Fruit fly (Drosophila melanogaster): ENCODE results near the gene CG13998.

CG13998 gene

DNA sequence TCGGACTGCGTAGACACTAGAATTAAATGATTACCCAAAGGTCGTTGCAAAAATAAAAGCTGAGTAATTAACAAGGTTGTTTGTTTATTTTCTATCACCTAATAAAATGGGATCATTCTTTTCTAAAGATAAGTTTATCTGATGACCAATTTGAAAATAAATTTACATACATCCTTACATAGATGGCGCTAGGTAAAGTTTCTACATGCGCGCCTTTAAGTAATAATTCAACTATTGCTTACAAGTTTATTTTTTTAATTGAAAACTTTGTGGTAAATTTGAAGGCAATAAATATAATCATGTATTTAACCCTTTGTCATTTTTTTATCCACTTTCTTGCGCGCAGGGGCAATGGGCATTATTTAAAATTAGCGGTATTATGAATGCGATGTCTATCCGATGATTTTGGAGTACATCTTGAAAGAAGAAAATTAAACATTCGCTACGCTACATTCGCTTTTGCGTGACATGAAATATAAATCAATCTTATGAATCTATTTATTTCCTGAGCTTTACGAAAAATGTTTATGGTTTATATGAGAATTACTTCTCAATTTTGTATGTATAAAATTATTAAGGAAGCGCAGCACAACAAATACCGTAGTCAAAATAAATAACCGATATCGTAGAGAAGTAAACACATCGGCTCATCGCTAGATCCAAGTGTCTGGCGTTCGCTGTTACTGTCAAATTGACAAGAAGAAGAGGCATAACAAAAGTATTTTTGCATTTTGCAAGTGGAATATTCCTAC, 7.7 kb downstream of the CG13998 start, which contains the start of gene CG9044 (continued):
- TF ChIP-seq Myb (GFP tag; optimal IDR thresholded peaks at IDR 0.05) (peak; percentile 59), dati (GFP tag; IDR thresholded peaks at IDR 0.05) (no peak), CG10565 (GFP tag; optimal IDR thresholded peaks at IDR 0.05) (no peak), ranshi (GFP tag; IDR thresholded peaks at IDR 0.05) (no peak), HLH4C (GFP tag; IDR thresholded peaks at IDR 0.05; ENCODE audit: partially characterized antibody) (peak; percentile 89), Mrtf (GFP tag; IDR thresholded peaks at IDR 0.05) (no peak), chn (GFP tag; optimal IDR thresholded peaks at IDR 0.05) (peak; percentile 62), D (optimal IDR thresholded peaks at IDR 0.05) (no peak), D (GFP tag; optimal IDR thresholded peaks at IDR 0.05) (peak; percentile 34), zen (tag; optimal IDR thresholded peaks at IDR 0.05) (peak; percentile 36), CG18476 (GFP tag; optimal IDR thresholded peaks at IDR 0.05) (peak; percentile 50), CG1647 (GFP tag; optimal IDR thresholded peaks at IDR 0.05) (peak; percentile 68), CG6854 (GFP tag; optimal IDR thresholded peaks at IDR 0.05) (no peak), CG8478 (optimal IDR thresholded peaks at IDR 0.05) (no peak), CG8089 (GFP tag; optimal IDR thresholded peaks at IDR 0.05) (peak; percentile 33), CG2889 (GFP tag; IDR thresholded peaks at IDR 0.05) (0 out of 3 replicates have a peak, but pooled peaks have one; percentile 9), hbn (GFP tag; IDR thresholded peaks at IDR 0.05; ENCODE audit: partially characterized antibody) (peak; percentile 86), lmd (GFP tag; IDR thresholded peaks at IDR 0.05) (peak; percentile 59; the same call in 1 of the 2 replicates), CG42726 (GFP tag; IDR thresholded peaks at IDR 0.05; ENCODE audit: partially characterized antibody) (peak; percentile 77), HmgZ (tag; optimal IDR thresholded peaks at IDR 0.05) (peak; percentile 66), CG1233 (GFP tag; optimal IDR thresholded peaks at IDR 0.05) (peak; percentile 39), otp (GFP tag; IDR thresholded peaks at IDR 0.05) (no peak), CG17385 (GFP tag; optimal IDR thresholded peaks at IDR 0.05) (peak; percentile 97), CG3281 (GFP tag; optimal IDR thresholded peaks at IDR 0.05) (no peak), zen2 (GFP tag; IDR thresholded peaks at IDR 0.05; ENCODE audit: partially characterized antibody) (peak; percentile 68; the same call in 2 of the 3 replicates), amos (GFP tag; IDR thresholded peaks at IDR 0.05; ENCODE audit: partially characterized antibody) (peak; percentile 89), CG17912 (GFP tag; optimal IDR thresholded peaks at IDR 0.05) (peak; percentile 2), lab (GFP tag; optimal IDR thresholded peaks at IDR 0.05) (no peak), vnd (GFP tag; IDR thresholded peaks at IDR 0.05; ENCODE audit: partially characterized antibody) (peak; percentile 93), CG9817 (tag; optimal IDR thresholded peaks at IDR 0.05) (peak; percentile 57), kni (GFP tag; optimal IDR thresholded peaks at IDR 0.05) (no peak), CG12071 (GFP tag; optimal IDR thresholded peaks at IDR 0.05) (no peak), fd102C (GFP tag; optimal IDR thresholded peaks at IDR 0.05) (no peak), schlank (tag; optimal IDR thresholded peaks at IDR 0.05) (no peak), nerfin-1 (tag; optimal IDR thresholded peaks at IDR 0.05) (no peak), trem (tag; optimal IDR thresholded peaks at IDR 0.05) (peak; percentile 17), CG6791 (GFP tag; IDR thresholded peaks at IDR 0.05; ENCODE audit: partially characterized antibody) (peak; percentile 88), caup (GFP tag; optimal IDR thresholded peaks at IDR 0.05; ENCODE audit: severe bottlenecking) (no peak), CG18262 (tag; optimal IDR thresholded peaks at IDR 0.05) (no peak), Dref (GFP tag; IDR thresholded peaks at IDR 0.05) (no peak; the same call in none of the 2 replicates), Dad (GFP tag; optimal IDR thresholded peaks at IDR 0.05) (peak; percentile 59), CG11456 (GFP tag; IDR thresholded peaks at IDR 0.05) (0 out of 3 replicates have a peak, but pooled peaks have one; percentile 33), BtbVII (GFP tag; optimal IDR thresholded peaks at IDR 0.05) (peak; percentile 0), CG15073 (GFP tag; optimal IDR thresholded peaks at IDR 0.05) (no peak), Doc3 (GFP tag; IDR thresholded peaks at IDR 0.05; ENCODE audit: partially characterized antibody) (peak; percentile 91), Nf-YC (tag; optimal IDR thresholded peaks at IDR 0.05) (no peak), MBD-R2 (GFP tag; IDR thresholded peaks at IDR 0.05) (peak; percentile 75), pfk (GFP tag; optimal IDR thresholded peaks at IDR 0.05) (no peak)

Measured in whole organism, embryonic.